Worm (Caenorhabditis elegans): Measurements from ENCODE around the gene dsc-1.

The dsc-1 gene

DNA sequence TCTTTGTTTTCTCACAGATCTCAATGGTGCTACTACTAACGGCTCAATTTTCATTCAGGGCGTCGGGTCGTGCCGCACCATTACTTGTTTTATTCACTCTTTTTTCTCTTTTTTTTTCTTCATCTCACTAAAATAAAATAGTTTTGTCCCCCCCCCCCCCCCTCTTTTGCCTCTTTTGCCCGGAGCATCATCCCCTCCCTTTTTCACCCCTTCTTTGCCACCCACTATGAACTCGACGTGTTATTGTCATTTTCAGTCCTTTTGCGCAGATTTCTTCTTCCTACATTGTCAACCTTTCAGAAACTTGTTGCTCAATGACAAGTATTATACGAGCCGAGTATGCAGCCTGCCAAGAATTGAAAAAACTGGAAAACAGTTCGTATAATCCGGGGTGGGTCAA, 8.6 kb downstream of the dsc-1 start, which contains the start of gene seb-3:
Gene seb-3, plus strand, starts transcription at position 301 of the 400 bp plus-strand sequence.
- TF ChIP-seq tag-97 (GFP tag; IDR thresholded peaks at IDR 0.05), result no peak

DNA sequence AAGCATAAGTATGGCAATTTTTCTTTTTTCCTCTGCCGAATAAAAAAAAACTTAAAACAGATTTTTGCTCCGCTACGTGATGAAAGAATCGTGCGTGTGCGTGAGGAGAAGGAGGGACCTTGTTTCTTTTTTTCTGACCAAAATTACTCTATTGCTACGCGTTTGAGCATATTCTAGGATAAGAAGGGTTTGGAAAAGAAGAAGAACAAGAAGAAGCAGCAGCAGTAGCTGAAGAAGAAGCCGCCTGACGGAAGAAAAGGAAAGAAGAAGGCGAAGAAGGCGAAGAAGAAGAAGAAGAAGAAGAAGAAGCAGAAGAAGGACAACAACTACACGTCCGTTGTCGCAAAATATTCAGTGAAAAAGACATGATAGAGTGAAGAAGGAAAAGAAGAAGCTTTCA, 18.5 kb downstream of the dsc-1 start:
- TF ChIP-seq lin-13 (GFP tag; optimal IDR thresholded peaks at IDR 0.05) (no peak), set-16 (GFP tag; IDR thresholded peaks at IDR 0.05) (peak; percentile 36; the same call in 1 of the 2 replicates), fkh-10 (GFP tag; optimal IDR thresholded peaks at IDR 0.05) (peak; percentile 74)

DNA sequence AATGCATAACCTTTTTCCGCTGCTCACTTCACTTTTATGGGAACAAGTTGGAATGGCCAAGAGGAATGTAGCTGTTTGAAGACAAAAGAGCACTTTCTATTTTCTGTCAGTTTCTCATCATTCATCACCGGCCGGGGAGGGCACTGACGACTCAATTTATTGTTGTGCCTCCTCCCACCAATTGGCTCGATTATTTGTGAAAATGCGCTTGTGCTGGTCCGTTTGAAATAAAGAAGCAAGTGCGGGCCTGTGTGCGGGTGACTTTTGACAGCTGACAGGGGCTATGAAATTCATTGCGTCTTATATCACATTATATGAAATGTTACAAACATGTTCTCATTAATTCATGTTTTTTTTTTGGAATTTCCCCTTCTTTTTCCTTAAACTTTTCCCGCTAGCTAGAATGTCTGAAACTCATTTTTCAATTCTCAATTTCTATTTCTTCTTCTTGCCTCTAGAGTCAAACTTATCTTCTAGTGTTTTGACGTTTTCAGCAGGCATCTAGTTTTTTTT, 20.6 kb downstream of the dsc-1 start:
- TF ChIP-seq F26F4.8 (GFP tag; conservative IDR thresholded peaks at IDR 0.05) (no peak), ztf-7 (tag; optimal IDR thresholded peaks at IDR 0.05) (no peak), pha-4 (GFP tag; IDR thresholded peaks at IDR 0.05) (no peak), pha-4 (tag; optimal IDR thresholded peaks at IDR 0.05) (no peak), nhr-42 (GFP tag; IDR thresholded peaks at IDR 0.05) (no peak), daf-16 (GFP tag; optimal IDR thresholded peaks at IDR 0.05) (peak in 1 of 2 experiments; percentile 21), daf-16 (tag; optimal IDR thresholded peaks at IDR 0.05) (no peak), duxl-1 (tag; optimal IDR thresholded peaks at IDR 0.05; ENCODE audit: poor library complexity) (no peak), zfp-3 (GFP tag; conservative IDR thresholded peaks at IDR 0.05) (no peak), mdl-1 (tag; optimal IDR thresholded peaks at IDR 0.05) (no peak), ces-1 (GFP tag; optimal IDR thresholded peaks at IDR 0.05) (no peak), zip-2 (tag; optimal IDR thresholded peaks at IDR 0.05) (no peak), ceh-62 (tag; optimal IDR thresholded peaks at IDR 0.05) (no peak), T20F7.1 (GFP tag; optimal IDR thresholded peaks at IDR 0.05) (no peak), hmg-1.1 (GFP tag; IDR thresholded peaks at IDR 0.05) (no peak), unc-62 (GFP tag; optimal IDR thresholded peaks at IDR 0.05 in 1 of 2) (peak in 1 of 2 experiments; percentile 94), unc-62 (tag; optimal IDR thresholded peaks at IDR 0.05) (no peak), hlh-11 (tag; optimal IDR thresholded peaks at IDR 0.05) (peak; percentile 29), ZK337.2 (GFP tag; IDR thresholded peaks at IDR 0.05) (no peak), lin-15B (tag; optimal IDR thresholded peaks at IDR 0.05) (no peak), cey-2 (tag; optimal IDR thresholded peaks at IDR 0.05; ENCODE audit: borderline replicate concordance, insufficient read depth) (no peak), vab-7 (GFP tag; IDR thresholded peaks at IDR 0.05) (no peak)

DNA sequence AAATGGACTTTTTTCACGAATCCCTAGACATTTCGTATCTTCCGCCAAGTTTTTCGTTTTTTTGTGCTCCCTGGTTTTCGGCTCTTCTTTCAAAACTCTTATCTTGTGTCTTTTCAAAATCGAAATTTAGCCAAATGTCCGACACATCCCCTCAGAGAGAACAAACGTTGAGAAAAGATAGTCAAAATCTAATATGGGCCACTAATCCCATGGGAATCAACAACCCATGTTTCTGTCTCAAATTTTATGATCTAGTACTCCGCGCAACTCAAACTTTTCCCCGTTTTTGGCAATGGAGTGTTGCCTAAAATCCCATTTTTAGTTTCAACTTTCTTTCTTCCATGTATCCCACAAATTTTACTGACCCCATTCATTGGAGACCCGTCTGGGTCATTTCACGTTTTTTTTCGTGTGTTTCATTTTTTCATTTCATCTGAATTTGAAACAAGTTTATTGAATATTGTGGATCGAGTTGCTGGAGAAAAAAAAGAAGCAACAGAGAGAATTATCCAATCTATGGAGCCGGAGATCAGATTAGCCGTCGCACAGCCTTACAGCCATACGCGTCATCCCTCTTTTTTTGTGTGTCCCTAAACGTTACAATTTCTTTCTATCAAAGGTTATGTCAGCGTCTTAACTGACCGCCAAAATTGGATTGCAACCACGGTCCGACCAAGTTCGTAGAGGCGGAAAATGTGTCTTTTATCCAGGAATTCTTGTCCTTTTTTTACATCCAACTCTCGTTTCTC, 22.9 kb downstream of the dsc-1 start:
- TF ChIP-seq fkh-10 (GFP tag; optimal IDR thresholded peaks at IDR 0.05) (peak; percentile 49), aha-1 (tag) (peak; percentile 38), ces-1 (GFP tag; optimal IDR thresholded peaks at IDR 0.05) (peak; percentile 65), unc-39 (tag; optimal IDR thresholded peaks at IDR 0.05) (no peak), unc-62 (GFP tag; optimal IDR thresholded peaks at IDR 0.05 in 1 of 2) (peak in 1 of 2 experiments; percentile 94), unc-62 (tag; optimal IDR thresholded peaks at IDR 0.05) (no peak)

DNA sequence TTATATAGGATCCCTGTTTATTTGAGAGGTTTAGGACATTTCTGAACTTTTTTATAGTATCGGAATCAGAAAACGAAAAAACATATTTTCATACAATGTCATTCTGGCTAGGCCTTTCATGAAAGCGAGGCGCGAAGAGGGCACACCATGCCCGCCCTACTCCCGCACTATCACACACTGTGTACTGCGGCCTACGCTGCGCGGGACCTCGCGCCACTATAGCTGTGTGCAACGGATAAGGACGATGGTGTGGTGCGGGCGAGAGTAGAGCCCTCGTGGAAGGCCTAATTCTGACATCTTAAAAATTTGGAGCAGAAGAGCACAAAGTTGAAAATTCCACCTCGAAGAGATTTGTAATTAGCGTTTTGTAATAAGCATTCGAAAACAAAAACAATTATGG, 23.7 kb downstream of the dsc-1 start:
- TF ChIP-seq unc-62 (GFP tag; optimal IDR thresholded peaks at IDR 0.05 in 1 of 2) (peak in 1 of 2 experiments; percentile 9), unc-62 (tag; optimal IDR thresholded peaks at IDR 0.05) (no peak), egl-43 (GFP tag; IDR thresholded peaks at IDR 0.05) (peak; percentile 20; the same call in 1 of the 2 replicates), zip-11 (GFP tag; IDR thresholded peaks at IDR 0.05) (no peak), attf-4 (tag; optimal IDR thresholded peaks at IDR 0.05) (no peak)

DNA sequence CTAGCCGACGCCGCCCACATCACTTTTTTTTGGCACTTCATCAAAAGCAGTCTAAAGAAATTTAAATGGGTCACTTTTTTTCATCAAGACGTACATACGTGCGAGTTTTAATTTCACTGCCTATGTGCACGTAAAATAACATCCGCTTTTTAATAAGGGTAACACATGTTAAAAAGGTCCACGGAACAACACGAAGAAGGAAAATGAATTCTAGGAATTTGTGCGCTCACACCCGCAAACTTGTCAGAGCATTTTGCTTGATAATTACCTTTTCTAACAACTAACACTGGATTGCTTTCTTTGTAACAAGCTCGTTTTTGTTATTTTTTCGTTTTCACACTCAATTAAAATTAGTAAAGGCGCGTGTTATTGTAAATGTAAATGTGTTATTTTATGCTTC, 25.9 kb downstream of the dsc-1 start:
- TF ChIP-seq ceh-28 (tag; optimal IDR thresholded peaks at IDR 0.05) (no peak), egl-43 (GFP tag; IDR thresholded peaks at IDR 0.05) (no peak), fos-1 (tag; optimal IDR thresholded peaks at IDR 0.05) (no peak), dmd-6 (GFP tag; IDR thresholded peaks at IDR 0.05) (no peak), unc-62 (GFP tag; optimal IDR thresholded peaks at IDR 0.05 in 1 of 2) (peak in 1 of 2 experiments; percentile 8), unc-62 (tag; optimal IDR thresholded peaks at IDR 0.05) (no peak), mxl-2 (GFP tag; conservative IDR thresholded peaks at IDR 0.05) (no peak)

Measured in whole organism, L4 larva.